Worm (Caenorhabditis elegans) whole organism, midembryonic: ENCODE data around the gene degt-1.

ENCODE experiments used
- flt-1 ChIP-seq: fragments of 200-800 bp; sonication (Bioruptor generic); IDR thresholded peaks from 2 replicates; pipeline ENCODE4 v1.3.6; 2022; ENCODE audit warnings: missing genetic modification characterization, missing compliant biosample characterization
- med-1 ChIP-seq: sonication (generic microtip); optimal IDR thresholded peaks from 2 replicates; lab custom pipeline; 2017; ENCODE audit warnings: missing genetic modification characterization, mild to moderate bottlenecking, missing compliant biosample characterization, antibody characterized with exemption, missing genetic modification reagents; ENCODE audit not compliant: insufficient read depth
- ztf-29 ChIP-seq: fragments of 200-800 bp; sonication (Bioruptor generic); IDR thresholded peaks from 2 replicates; pipeline ENCODE4 v1.3.6; 2022; ENCODE audit warnings: missing genetic modification reagents, missing genetic modification characterization, missing compliant biosample characterization

ce11 chrV:10592479-10592878, 52.4 kb downstream of the degt-1 start, which contains the start of gene T21C9.9:
- no peak for TF ChIP-seq med-1 (GFP tag; lab: Kevin White, UChicago)
- no peak for TF ChIP-seq ztf-29 (GFP tag; lab: Robert Waterston, UW)
- TF ChIP-seq flt-1 (GFP tag; lab: Robert Waterston, UW) = no peak
